Worm (Caenorhabditis elegans) whole organism, late embryonic: Measurements from ENCODE around the gene kgb-1.
A peak's percentile ranks its signal among the peaks of the same experiment; 100 is the strongest.

Source experiments
- C38D4.7 ChIP-seq: fragments of 200-800 bp; sonication (Bioruptor generic); optimal IDR thresholded peaks from 2 replicates; lab custom pipeline; 2018; ENCODE audit warnings: mild to moderate bottlenecking, missing genetic modification characterization, moderate library complexity, missing compliant biosample characterization
- F13H6.1 ChIP-seq: sonication (generic microtip); optimal IDR thresholded peaks from 2 replicates; lab custom pipeline; 2016; ENCODE audit warnings: missing genetic modification characterization, missing compliant biosample characterization
- K02D7.2 ChIP-seq: sonication (generic microtip); optimal IDR thresholded peaks from 2 replicates; lab custom pipeline; 2017; ENCODE audit warnings: mild to moderate bottlenecking, missing genetic modification characterization, missing compliant biosample characterization
- T23F11.4 ChIP-seq: fragments of 200-800 bp; sonication (Bioruptor generic); optimal IDR thresholded peaks from 2 replicates; lab custom pipeline; 2018; ENCODE audit warnings: mild to moderate bottlenecking, missing genetic modification characterization, missing compliant biosample characterization
- ahr-1 ChIP-seq: sonication (generic microtip); optimal IDR thresholded peaks from 2 replicates; lab custom pipeline; 2016; ENCODE audit warnings: missing genetic modification characterization, missing compliant biosample characterization
- ama-1 ChIP-seq: fragments of 150-350 bp; optimal IDR thresholded peaks from 2 replicates; lab custom pipeline; 2014
- ceh-14 ChIP-seq: sonication (generic microtip); optimal IDR thresholded peaks from 2 replicates; lab custom pipeline; 2016; ENCODE audit warnings: missing genotype, missing genetic modification characterization, missing compliant biosample characterization
- ceh-18 ChIP-seq: sonication (generic microtip); optimal IDR thresholded peaks from 2 replicates; lab custom pipeline; 2016; ENCODE audit warnings: missing genetic modification characterization, missing compliant biosample characterization
- ceh-24 ChIP-seq: sonication (generic microtip); optimal IDR thresholded peaks from 2 replicates; lab custom pipeline; 2016; ENCODE audit warnings: mild to moderate bottlenecking, missing genetic modification characterization, missing compliant biosample characterization
- ceh-34 ChIP-seq: sonication (generic microtip); optimal IDR thresholded peaks from 2 replicates; lab custom pipeline; 2016; ENCODE audit warnings: mild to moderate bottlenecking, missing genetic modification characterization, missing compliant biosample characterization
- ceh-48 ChIP-seq: sonication (generic microtip); optimal IDR thresholded peaks from 2 replicates; lab custom pipeline; 2016; ENCODE audit warnings: missing genetic modification characterization, inconsistent platforms, missing compliant biosample characterization
- ceh-6 ChIP-seq: fragments of 200-800 bp; sonication (Bioruptor generic); optimal IDR thresholded peaks from 2 replicates; lab custom pipeline; 2018; ENCODE audit warnings: mild to moderate bottlenecking, missing genetic modification characterization, missing compliant biosample characterization
- che-1 ChIP-seq: sonication (generic microtip); optimal IDR thresholded peaks from 2 replicates; lab custom pipeline; 2016; ENCODE audit warnings: mild to moderate bottlenecking, missing genetic modification characterization, missing compliant biosample characterization
- dmd-4 ChIP-seq: sonication (generic microtip); optimal IDR thresholded peaks from 2 replicates; lab custom pipeline; 2016; ENCODE audit warnings: borderline replicate concordance, missing genetic modification characterization, missing compliant biosample characterization
- elt-2 ChIP-seq: sonication (generic microtip); optimal IDR thresholded peaks from 2 replicates; lab custom pipeline; 2016; ENCODE audit warnings: missing genetic modification reagents, missing genetic modification characterization, missing compliant biosample characterization
- elt-4 ChIP-seq: sonication (generic microtip); optimal IDR thresholded peaks from 2 replicates; lab custom pipeline; 2016; ENCODE audit warnings: missing genetic modification characterization, missing compliant biosample characterization
- ets-4 ChIP-seq: sonication (generic microtip); optimal IDR thresholded peaks from 2 replicates; lab custom pipeline; 2016; ENCODE audit warnings: missing genetic modification characterization, missing compliant biosample characterization
- eyg-1 ChIP-seq: sonication (generic microtip); optimal IDR thresholded peaks from 2 replicates; lab custom pipeline; 2016; ENCODE audit warnings: missing genotype, missing genetic modification characterization, missing compliant biosample characterization
- fkh-10 ChIP-seq: fragments of 150-350 bp; optimal IDR thresholded peaks from 2 replicates; lab custom pipeline; 2014; ENCODE audit warnings: missing biosample characterization, missing genetic modification reagents, missing genetic modification characterization
- fkh-6 ChIP-seq: sonication (generic microtip); optimal IDR thresholded peaks from 2 replicates; lab custom pipeline; 2016; ENCODE audit warnings: missing genetic modification characterization, missing compliant biosample characterization
- gmeb-2 ChIP-seq: sonication (generic microtip); optimal IDR thresholded peaks from 2 replicates; lab custom pipeline; 2016; ENCODE audit warnings: missing genetic modification characterization, inconsistent platforms, missing compliant biosample characterization
- hlh-30 ChIP-seq: sonication (generic microtip); optimal IDR thresholded peaks from 2 replicates; lab custom pipeline; 2017; ENCODE audit warnings: antibody characterized with exemption, missing genetic modification characterization, missing compliant biosample characterization; ENCODE audit not compliant: insufficient read depth
- hlh-6 ChIP-seq: sonication (generic microtip); optimal IDR thresholded peaks from 2 replicates; lab custom pipeline; 2016; ENCODE audit warnings: missing genotype, missing genetic modification characterization, missing compliant biosample characterization
- hlh-8 ChIP-seq: sonication (generic microtip); optimal IDR thresholded peaks from 2 replicates; lab custom pipeline; 2016; ENCODE audit warnings: missing genotype, missing genetic modification characterization, missing compliant biosample characterization
- lim-6 ChIP-seq: sonication (generic microtip); optimal IDR thresholded peaks from 2 replicates; lab custom pipeline; 2016; ENCODE audit warnings: missing genetic modification characterization, missing compliant biosample characterization
- lin-11 ChIP-seq: fragments of 200-800 bp; sonication (Bioruptor generic); optimal IDR thresholded peaks from 2 replicates; lab custom pipeline; 2018; ENCODE audit warnings: mild to moderate bottlenecking, missing genetic modification characterization, missing compliant biosample characterization
- madf-2 ChIP-seq: sonication (generic microtip); optimal IDR thresholded peaks from 2 replicates; lab custom pipeline; 2017; ENCODE audit warnings: missing genetic modification characterization, missing compliant biosample characterization
- mec-3 ChIP-seq: sonication (generic microtip); optimal IDR thresholded peaks from 2 replicates; lab custom pipeline; 2016; ENCODE audit warnings: borderline replicate concordance, missing genetic modification characterization, missing compliant biosample characterization
- nfya-1 ChIP-seq: sonication (generic microtip); optimal IDR thresholded peaks from 2 replicates; lab custom pipeline; 2017; ENCODE audit warnings: missing genetic modification characterization, mild to moderate bottlenecking, missing compliant biosample characterization, antibody characterized with exemption, moderate library complexity
- nhr-11 ChIP-seq: fragments of 150-350 bp; optimal IDR thresholded peaks from 2 replicates; lab custom pipeline; 2014; ENCODE audit warnings: missing biosample characterization, missing genetic modification characterization
- nhr-232 ChIP-seq: sonication (generic microtip); optimal IDR thresholded peaks from 2 replicates; lab custom pipeline; 2016; ENCODE audit warnings: missing genetic modification characterization, missing compliant biosample characterization
- odd-2 ChIP-seq: sonication (generic microtip); optimal IDR thresholded peaks from 2 replicates; lab custom pipeline; 2017; ENCODE audit warnings: antibody characterized with exemption, mild to moderate bottlenecking, missing genetic modification characterization, missing compliant biosample characterization
- pag-3 ChIP-seq: sonication (generic microtip); optimal IDR thresholded peaks from 2 replicates; lab custom pipeline; 2016; ENCODE audit warnings: missing compliant biosample characterization, missing genetic modification characterization, borderline replicate concordance
- pat-9 ChIP-seq: fragments of 200-800 bp; sonication (Bioruptor generic); optimal IDR thresholded peaks from 2 replicates; lab custom pipeline; 2018; ENCODE audit warnings: mild to moderate bottlenecking, missing genetic modification characterization, moderate library complexity, missing compliant biosample characterization
- pax-1 ChIP-seq: fragments of 150-350 bp; optimal IDR thresholded peaks from 2 replicates; lab custom pipeline; 2014; ENCODE audit warnings: missing biosample characterization, missing genetic modification characterization
- pha-2 ChIP-seq: sonication (generic microtip); optimal IDR thresholded peaks from 2 replicates; lab custom pipeline; 2017; ENCODE audit warnings: mild to moderate bottlenecking, missing genetic modification characterization, missing compliant biosample characterization
- pha-4 ChIP-seq: fragments of 150-350 bp; optimal IDR thresholded peaks from 2 replicates; lab custom pipeline; 2018; ENCODE audit warnings: missing biosample characterization, missing genetic modification reagents, missing genetic modification characterization
- pqm-1 ChIP-seq: sonication (generic microtip); optimal IDR thresholded peaks from 2 replicates; lab custom pipeline; 2016; ENCODE audit warnings: missing genetic modification characterization, missing compliant biosample characterization
- ref-2 ChIP-seq: sonication (generic microtip); optimal IDR thresholded peaks from 2 replicates; lab custom pipeline; 2016; ENCODE audit warnings: missing genetic modification characterization, missing compliant biosample characterization
- rnt-1 ChIP-seq: sonication (generic microtip); optimal IDR thresholded peaks from 2 replicates; lab custom pipeline; 2016; ENCODE audit warnings: missing genetic modification characterization, missing compliant biosample characterization
- sdc-2 ChIP-seq: sonication (generic microtip); optimal IDR thresholded peaks from 2 replicates; lab custom pipeline; 2016; ENCODE audit warnings: missing genotype, missing genetic modification characterization, missing compliant biosample characterization
- sox-2 ChIP-seq: fragments of 200-800 bp; sonication (Bioruptor generic); IDR thresholded peaks from 2 replicates; pipeline ENCODE4 v1.3.6; 2022; ENCODE audit warnings: missing genetic modification reagents, missing genetic modification characterization, missing compliant biosample characterization
- tbx-2 ChIP-seq: sonication (generic microtip); optimal IDR thresholded peaks from 2 replicates; lab custom pipeline; 2016; ENCODE audit warnings: missing genetic modification characterization, missing compliant biosample characterization
- tbx-7 ChIP-seq: sonication (generic microtip); optimal IDR thresholded peaks from 2 replicates; lab custom pipeline; 2016; ENCODE audit warnings: missing genotype, missing genetic modification characterization, missing compliant biosample characterization
- ttx-3 ChIP-seq: sonication (generic microtip); optimal IDR thresholded peaks from 2 replicates; lab custom pipeline; 2016; ENCODE audit warnings: missing genetic modification reagents, missing genetic modification characterization, missing compliant biosample characterization
- unc-42 ChIP-seq: sonication (generic microtip); optimal IDR thresholded peaks from 2 replicates; lab custom pipeline; 2016; ENCODE audit warnings: missing genotype, missing genetic modification characterization, missing compliant biosample characterization
- unc-55 ChIP-seq: sonication (generic microtip); optimal IDR thresholded peaks from 2 replicates; lab custom pipeline; 2017; ENCODE audit warnings: missing biosample characterization, missing genetic modification reagents, missing genetic modification characterization
- unc-86 ChIP-seq: sonication (generic microtip); optimal IDR thresholded peaks from 2 replicates; lab custom pipeline; 2016; ENCODE audit warnings: missing genetic modification characterization, missing compliant biosample characterization
- ztf-16 ChIP-seq: sonication (generic microtip); optimal IDR thresholded peaks from 2 replicates; lab custom pipeline; 2017; ENCODE audit warnings: missing genetic modification characterization, missing compliant biosample characterization

Gene kgb-1

DNA sequence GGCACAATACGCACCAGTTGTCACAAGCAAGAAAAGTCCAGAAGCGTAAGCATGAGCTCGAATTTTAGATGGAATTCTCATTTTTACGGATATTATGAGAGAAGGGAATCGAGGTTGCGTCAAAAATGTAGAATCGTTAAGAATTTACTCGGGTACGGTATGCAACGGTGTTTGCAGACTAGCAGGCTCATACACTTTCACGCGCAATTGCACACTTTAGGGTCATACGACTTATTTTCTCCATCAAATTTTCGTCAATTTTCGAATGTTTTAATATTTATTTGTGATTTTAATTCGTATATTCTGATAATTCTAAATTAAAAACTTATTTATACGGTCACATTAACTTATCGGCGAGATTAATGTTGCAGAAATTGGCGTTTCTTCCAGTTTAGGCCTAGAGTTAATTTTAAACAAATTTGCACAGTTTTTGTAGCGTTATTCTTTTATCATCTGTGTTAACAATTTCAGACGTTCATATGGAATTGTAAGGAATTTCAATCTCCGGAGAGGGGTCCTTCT, 16.4 kb downstream of the kgb-1 start, which contains the start of the genes T07A9.15 and nog-1:
Gene T07A9.15, minus strand, starts transcription at position 138 of the 522 bp plus-strand sequence.
Gene nog-1, plus strand, starts transcription at position 472 of the 522 bp plus-strand sequence.
- TF ChIP-seq rnt-1 (tag; lab: Kevin White, UChicago) (no peak), nhr-11 (tag; lab: Kevin White, UChicago) (no peak), lin-11 (tag; lab: Kevin White, UChicago) (no peak), pag-3 (tag; lab: Kevin White, UChicago) (no peak), ets-4 (tag; lab: Kevin White, UChicago) (no peak), ceh-14 (tag; lab: Kevin White, UChicago) (peak; percentile 26), elt-2 (tag; lab: Kevin White, UChicago) (peak; percentile 8), unc-42 (tag; lab: Kevin White, UChicago) (peak; percentile 13), pax-1 (no peak), eyg-1 (tag; lab: Kevin White, UChicago) (no peak), gmeb-2 (tag; lab: Kevin White, UChicago) (no peak), unc-55 (no peak), ama-1 (lab: Kevin White, UChicago) (no peak), tbx-7 (tag; lab: Kevin White, UChicago) (no peak), mec-3 (no peak), hlh-30 (tag; lab: Kevin White, UChicago) (peak; percentile 81), ceh-34 (no peak), ahr-1 (no peak), K02D7.2 (tag; lab: Kevin White, UChicago) (no peak), T23F11.4 (GFP tag; lab: Kevin White, UChicago) (no peak), nfya-1 (peak; percentile 57), pqm-1 (tag; lab: Kevin White, UChicago) (no peak), lim-6 (tag; lab: Kevin White, UChicago) (no peak), madf-2 (tag; lab: Kevin White, UChicago) (no peak), ceh-6 (GFP tag; lab: Kevin White, UChicago) (no peak), fkh-10 (GFP tag; lab: Kevin White, UChicago) (no peak), ceh-24 (tag; lab: Kevin White, UChicago) (no peak), C38D4.7 (no peak), ttx-3 (tag; lab: Kevin White, UChicago) (peak; percentile 13)

ce11 chrIV:390279-390678, 19.6 kb downstream of the kgb-1 start, which contains the start of the genes ears-2 and uncp-18:
ears-2 (minus strand) TSS chrIV:390468.
uncp-18 (plus strand) TSS chrIV:390560.
- TF ChIP-seq fkh-6 (peak; percentile 90), ceh-18 (tag; lab: Kevin White, UChicago) (peak; percentile 93), unc-86 (tag; lab: Kevin White, UChicago) (peak; percentile 99), che-1 (tag; lab: Kevin White, UChicago) (peak; percentile 92), pha-2 (tag; lab: Kevin White, UChicago) (peak; percentile 96), nhr-232 (peak; percentile 83), odd-2 (peak; percentile 88), F13H6.1 (tag; lab: Kevin White, UChicago) (peak; percentile 98), ahr-1 (peak; percentile 99), tbx-2 (tag; lab: Kevin White, UChicago) (peak; percentile 100), lin-11 (tag; lab: Kevin White, UChicago) (peak; percentile 93), pha-4 (tag; lab: Kevin White, UChicago) (no peak), pat-9 (tag; lab: Kevin White, UChicago) (peak; percentile 99), sdc-2 (tag; lab: Kevin White, UChicago) (peak; percentile 84), unc-42 (tag; lab: Kevin White, UChicago) (peak; percentile 93), dmd-4 (tag; lab: Kevin White, UChicago) (peak; percentile 98), rnt-1 (tag; lab: Kevin White, UChicago) (peak; percentile 99), ceh-14 (tag; lab: Kevin White, UChicago) (peak; percentile 99), lim-6 (tag; lab: Kevin White, UChicago) (peak; percentile 99), ref-2 (peak; percentile 99), nfya-1 (peak; percentile 93), elt-4 (tag; lab: Kevin White, UChicago) (peak; percentile 60), ceh-48 (tag; lab: Kevin White, UChicago) (peak; percentile 99), pag-3 (tag; lab: Kevin White, UChicago) (peak; percentile 95), tbx-7 (tag; lab: Kevin White, UChicago) (peak; percentile 86), hlh-6 (tag; lab: Kevin White, UChicago) (peak; percentile 92), C38D4.7 (peak; percentile 95), fkh-10 (GFP tag; lab: Kevin White, UChicago) (peak; percentile 89), K02D7.2 (tag; lab: Kevin White, UChicago) (peak; percentile 98), pqm-1 (tag; lab: Kevin White, UChicago) (peak; percentile 97), sox-2 (GFP tag; lab: Robert Waterston, UW) (peak; percentile 94), ztf-16 (peak; percentile 99), ttx-3 (tag; lab: Kevin White, UChicago) (peak; percentile 98), hlh-8 (tag; lab: Kevin White, UChicago) (peak; percentile 99), madf-2 (tag; lab: Kevin White, UChicago) (peak; percentile 96)
